Worm (Caenorhabditis elegans): Measurements from ENCODE around the gene Y66D12A.16.
A peak's percentile ranks its signal among the peaks of the same experiment; 100 is the strongest.

Y66D12A.16 gene

DNA sequence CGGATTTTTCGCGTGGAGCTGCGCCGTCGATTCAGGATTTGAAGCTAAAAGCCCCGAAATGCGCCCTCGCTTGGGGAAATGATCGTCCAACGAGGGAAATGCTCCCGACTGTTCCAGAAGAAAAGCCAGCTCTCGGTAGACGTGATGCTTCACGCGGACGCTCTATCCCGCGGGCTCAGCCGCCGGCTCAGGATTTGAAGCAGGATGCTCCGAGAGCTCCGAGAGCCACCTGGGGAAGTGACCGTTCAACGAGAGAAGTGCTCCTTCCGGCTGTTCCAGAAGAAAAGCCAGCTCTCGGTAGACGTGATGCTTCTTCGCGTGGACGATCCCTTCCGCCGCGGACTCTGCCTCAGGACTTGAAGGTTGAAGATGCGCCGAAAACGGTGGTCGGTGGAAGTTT, 12.5 kb upstream of the Y66D12A.16 start:
- no peak for TF ChIP-seq cebp-1 (GFP tag; IDR thresholded peaks at IDR 0.05)
- TF ChIP-seq cebp-1 (tag; optimal IDR thresholded peaks at IDR 0.05): no peak
- TF ChIP-seq egrh-3 (GFP tag; IDR thresholded peaks at IDR 0.05): peak; percentile 75; the same call in 1 of the 2 replicates
- peak; percentile 78 for TF ChIP-seq zfh-2 (GFP tag; conservative IDR thresholded peaks at IDR 0.05)
- TF ChIP-seq ZK185.1 (tag; optimal IDR thresholded peaks at IDR 0.05; ENCODE audit: poor library complexity, severe bottlenecking): no peak
- no peak for TF ChIP-seq ceh-100 (GFP tag; IDR thresholded peaks at IDR 0.05)
- TF ChIP-seq atf-7 (tag; optimal IDR thresholded peaks at IDR 0.05): no peak
- no peak for TF ChIP-seq pha-4 (tag; optimal IDR thresholded peaks at IDR 0.05)
- TF ChIP-seq D2030.7 (GFP tag; IDR thresholded peaks at IDR 0.05): no peak
- TF ChIP-seq ets-4 (GFP tag; optimal IDR thresholded peaks at IDR 0.05): no peak
- TF ChIP-seq C17E4.6 (GFP tag; IDR thresholded peaks at IDR 0.05): no peak

ce11 chrIII:11524073-11524472, 719 bp downstream of the Y66D12A.16 start:
- TF ChIP-seq dox-1 (GFP tag; IDR thresholded peaks at IDR 0.05) (peak; percentile 42; the same call in 1 of the 2 replicates), F52B5.7 (tag; optimal IDR thresholded peaks at IDR 0.05) (no peak), ets-4 (GFP tag; optimal IDR thresholded peaks at IDR 0.05) (no peak), B0336.3 (GFP tag; IDR thresholded peaks at IDR 0.05) (0 out of 2 replicates have a peak, but pooled peaks have one; percentile 45), nfyb-1 (GFP tag; IDR thresholded peaks at IDR 0.05) (no peak; the same call in 1 of the 2 replicates), pbrm-1 (GFP tag; IDR thresholded peaks at IDR 0.05) (peak; percentile 39; the same call in 1 of the 2 replicates), F49E8.2 (tag; optimal IDR thresholded peaks at IDR 0.05; ENCODE audit: insufficient read depth) (peak; percentile 74), ceh-58 (GFP tag; IDR thresholded peaks at IDR 0.05) (no peak), madf-3 (GFP tag; IDR thresholded peaks at IDR 0.05) (0 out of 2 replicates have a peak, but pooled peaks have one; percentile 73), ceh-100 (GFP tag; IDR thresholded peaks at IDR 0.05) (peak; percentile 52; the same call in 1 of the 2 replicates), attf-5 (GFP tag; optimal IDR thresholded peaks at IDR 0.05) (no peak), mel-28 (tag; optimal IDR thresholded peaks at IDR 0.05; ENCODE audit: borderline replicate concordance) (no peak), madf-6 (GFP tag; IDR thresholded peaks at IDR 0.05) (peak; percentile 96), hsf-1 (GFP tag; IDR thresholded peaks at IDR 0.05) (0 out of 2 replicates have a peak, but pooled peaks have one; percentile 54), Y79H2A.3 (GFP tag; conservative IDR thresholded peaks at IDR 0.05) (no peak), attf-3 (GFP tag; conservative IDR thresholded peaks at IDR 0.05) (no peak), aptf-2 (GFP tag; conservative IDR thresholded peaks at IDR 0.05) (no peak), tbp1 (GFP tag; optimal IDR thresholded peaks at IDR 0.05) (peak; percentile 17), atf-7 (tag; optimal IDR thresholded peaks at IDR 0.05) (no peak), lin-54 (GFP tag; optimal IDR thresholded peaks at IDR 0.05) (peak; percentile 85), rcor-1 (GFP tag; IDR thresholded peaks at IDR 0.05) (0 out of 2 replicates have a peak, but pooled peaks have one; percentile 21), snpc-3.4 (tag; optimal IDR thresholded peaks at IDR 0.05) (peak; percentile 31), lsl-1 (GFP tag; optimal IDR thresholded peaks at IDR 0.05) (peak; percentile 96), nfya-1 (tag; optimal IDR thresholded peaks at IDR 0.05; ENCODE audit: borderline replicate concordance, insufficient read depth) (no peak), ceh-91 (GFP tag; IDR thresholded peaks at IDR 0.05) (peak; percentile 60; the same call in 1 of the 2 replicates), xnd-1 (tag; optimal IDR thresholded peaks at IDR 0.05) (peak; percentile 83), hmg-20 (GFP tag; IDR thresholded peaks at IDR 0.05) (no peak), tlf-1 (GFP tag; optimal IDR thresholded peaks at IDR 0.05) (peak; percentile 31), snpc-1.3 (tag; optimal IDR thresholded peaks at IDR 0.05; ENCODE audit: insufficient read depth) (peak; percentile 84), D2030.7 (GFP tag; IDR thresholded peaks at IDR 0.05) (peak; percentile 84), hmg-1.2 (GFP tag; IDR thresholded peaks at IDR 0.05) (peak; percentile 94), efl-1 (GFP tag; optimal IDR thresholded peaks at IDR 0.05) (peak; percentile 42), madf-8 (GFP tag; conservative IDR thresholded peaks at IDR 0.05) (peak; percentile 83), mcd-1 (GFP tag; IDR thresholded peaks at IDR 0.05) (peak; percentile 65), hlh-26 (GFP tag; conservative IDR thresholded peaks at IDR 0.05) (no peak), gei-17 (GFP tag; optimal IDR thresholded peaks at IDR 0.05) (no peak), F55B11.4 (tag; optimal IDR thresholded peaks at IDR 0.05; ENCODE audit: borderline replicate concordance, insufficient read depth) (no peak), Y95B8A.8 (GFP tag; IDR thresholded peaks at IDR 0.05) (0 out of 2 replicates have a peak, but pooled peaks have one; percentile 41)
